Fruit fly (Drosophila melanogaster): ENCODE results near the gene CG17593.

The CG17593 gene

DNA sequence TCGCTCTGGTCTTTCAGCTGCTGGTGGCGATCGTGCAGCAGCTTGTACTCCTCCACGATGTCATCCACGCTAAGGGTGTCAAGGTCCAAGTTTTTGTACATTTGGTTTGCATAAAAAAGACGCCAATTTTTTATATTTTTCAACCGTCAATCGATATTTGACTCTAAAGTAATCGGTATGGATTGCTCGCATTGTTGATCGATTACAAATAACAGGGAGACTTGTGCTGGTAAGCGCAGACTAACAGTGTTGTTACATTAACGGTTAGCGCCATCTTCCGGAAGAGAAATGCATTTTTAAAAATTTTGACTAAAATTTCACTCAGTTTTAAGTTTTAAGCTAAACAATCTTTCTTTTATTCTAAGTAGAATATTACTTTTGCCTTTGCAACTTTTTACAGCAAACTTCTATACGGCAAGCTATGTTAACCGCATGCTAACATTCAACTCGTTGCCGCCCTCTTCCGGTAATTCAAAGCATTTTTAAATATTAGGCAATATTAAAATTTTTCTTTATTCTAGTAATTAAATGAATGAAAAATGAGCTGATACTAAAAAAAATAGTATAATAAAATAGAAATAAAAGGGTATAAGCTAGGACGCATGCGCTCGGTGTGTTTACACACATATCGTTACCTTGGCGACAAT is 15.6 kb downstream of the CG17593 start, which contains the start of the genes Spindly and IFT57:
TSS of gene Spindly (minus strand) at position 132 of the 647 bp plus-strand sequence.
TSS of gene IFT57 (plus strand) at position 604 of the 647 bp plus-strand sequence.
- TF ChIP-seq CG17801 (GFP tag; optimal IDR thresholded peaks at IDR 0.05; ENCODE audit: partially characterized antibody): no peak

DNA sequence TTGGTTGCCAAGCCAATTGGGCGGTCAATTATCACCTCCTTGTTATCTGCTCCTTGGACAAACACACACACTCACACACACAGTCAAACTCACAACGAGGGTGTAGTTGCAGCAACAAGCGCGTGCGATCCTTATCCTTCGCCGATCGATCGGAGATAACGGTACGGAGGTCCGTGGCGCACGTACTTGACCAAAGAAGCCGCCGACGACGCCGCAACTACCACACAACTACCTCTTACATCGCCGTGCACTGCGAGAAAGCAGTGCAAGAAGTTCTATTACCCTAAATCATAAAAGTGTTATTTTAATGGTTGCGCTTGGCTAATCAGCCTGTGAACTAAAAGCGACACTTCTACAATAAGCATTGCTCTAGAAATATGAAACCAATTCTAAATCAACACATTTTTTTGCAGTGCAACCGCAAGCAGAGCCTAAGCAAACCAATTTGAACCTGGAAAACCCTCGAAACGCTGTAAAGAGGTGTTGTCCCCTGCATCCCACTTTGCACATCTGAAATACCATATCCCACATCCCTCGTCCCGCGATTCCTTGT is 18.4 kb downstream of the CG17593 start:
- TF ChIP-seq CG17801 (GFP tag; optimal IDR thresholded peaks at IDR 0.05; ENCODE audit: partially characterized antibody): no peak

DNA sequence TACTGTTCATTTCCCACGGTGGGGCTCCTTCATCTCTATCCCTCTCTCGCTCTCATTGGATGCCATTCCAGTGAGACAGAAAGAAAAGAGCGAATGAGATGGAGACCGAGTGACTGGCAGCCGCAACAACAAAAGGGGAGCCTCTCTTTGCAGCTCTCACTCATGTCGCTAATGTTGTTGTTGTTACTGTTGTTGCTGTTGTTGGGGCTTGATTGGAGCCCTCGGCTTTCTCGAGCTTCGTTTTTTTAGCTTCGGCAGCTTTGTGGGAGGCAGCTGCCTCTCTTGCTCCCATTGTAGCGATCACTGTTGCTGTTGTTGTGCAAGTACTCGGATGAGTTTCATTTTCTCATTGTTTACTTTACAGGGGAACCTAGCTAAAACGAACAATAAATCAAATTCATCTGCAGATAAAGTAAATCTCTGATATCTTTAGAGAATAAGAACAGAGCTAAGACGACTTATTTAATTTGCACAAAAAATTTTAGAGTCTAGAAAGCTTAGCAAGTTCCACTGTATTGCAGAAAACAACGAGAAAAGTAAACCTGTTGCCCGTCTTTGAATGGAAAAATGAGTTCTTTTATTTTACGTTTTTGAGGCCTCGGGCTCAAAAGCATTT is 19.7 kb downstream of the CG17593 start:
- no peak for TF ChIP-seq CG17801 (GFP tag; optimal IDR thresholded peaks at IDR 0.05; ENCODE audit: partially characterized antibody)

dm6 chr2L:3538564-3539411 is 24.1 kb downstream of the CG17593 start, which contains the start of gene drm:
Gene drm (plus strand): TSS chr2L:3539247.
- no peak for TF ChIP-seq CG17801 (GFP tag; optimal IDR thresholded peaks at IDR 0.05; ENCODE audit: partially characterized antibody)

dm6 chr2L:3539412-3539743 is 24.7 kb downstream of the CG17593 start:
- no peak for TF ChIP-seq CG17801 (GFP tag; optimal IDR thresholded peaks at IDR 0.05; ENCODE audit: partially characterized antibody)

DNA sequence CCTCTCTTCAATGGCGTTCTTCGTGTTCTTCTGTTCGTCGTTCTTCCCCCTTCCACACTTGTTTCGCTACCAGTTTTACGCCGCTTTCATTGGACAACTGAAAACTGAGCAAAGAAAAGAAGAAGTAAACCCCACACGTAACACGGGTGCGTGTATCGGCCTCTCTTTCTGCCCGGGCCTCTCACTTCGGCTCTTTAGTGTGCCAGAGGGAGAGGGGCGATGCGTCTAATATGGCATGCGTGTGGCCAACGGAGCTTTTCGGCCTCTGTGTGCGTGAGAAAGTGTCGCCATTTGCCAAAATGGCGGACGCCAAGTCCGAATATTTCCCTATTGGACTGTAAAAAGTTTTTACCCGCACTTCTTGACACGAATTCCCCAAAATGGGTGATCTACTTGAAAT is 25.3 kb downstream of the CG17593 start:
- TF ChIP-seq CG17801 (GFP tag; optimal IDR thresholded peaks at IDR 0.05; ENCODE audit: partially characterized antibody): no peak

- no peak for TF ChIP-seq CG17801 (GFP tag; optimal IDR thresholded peaks at IDR 0.05; ENCODE audit: partially characterized antibody)
Measured at dm6 chr2L:3543062-3543461, 28.4 kb downstream of the CG17593 start.

dm6 chr2L:3545033-3545666 is 30.5 kb downstream of the CG17593 start:
- TF ChIP-seq CG17801 (GFP tag; optimal IDR thresholded peaks at IDR 0.05; ENCODE audit: partially characterized antibody): no peak

DNA sequence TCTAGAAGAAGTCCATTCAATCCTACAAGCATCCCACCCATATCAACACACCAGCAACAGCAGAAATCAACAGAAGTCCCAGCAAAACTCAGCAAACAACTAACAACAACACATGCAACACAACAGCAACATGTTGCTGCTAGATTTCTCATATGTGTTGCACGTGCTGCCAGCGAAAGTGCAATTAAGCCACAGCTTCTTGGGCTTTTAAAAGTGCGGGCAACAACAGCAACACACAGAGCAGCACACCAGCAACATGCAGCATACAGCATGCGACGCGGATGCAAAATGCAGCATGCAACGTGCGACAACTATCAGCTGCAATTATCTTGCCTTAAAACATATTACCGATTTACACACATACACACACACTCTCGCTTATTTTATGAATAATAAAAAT is 32.8 kb downstream of the CG17593 start:
- no peak for TF ChIP-seq CG17801 (GFP tag; optimal IDR thresholded peaks at IDR 0.05; ENCODE audit: partially characterized antibody)

dm6 chr2L:3548879-3549278 is 34.2 kb downstream of the CG17593 start:
- TF ChIP-seq CG17801 (GFP tag; optimal IDR thresholded peaks at IDR 0.05; ENCODE audit: partially characterized antibody): no peak

DNA sequence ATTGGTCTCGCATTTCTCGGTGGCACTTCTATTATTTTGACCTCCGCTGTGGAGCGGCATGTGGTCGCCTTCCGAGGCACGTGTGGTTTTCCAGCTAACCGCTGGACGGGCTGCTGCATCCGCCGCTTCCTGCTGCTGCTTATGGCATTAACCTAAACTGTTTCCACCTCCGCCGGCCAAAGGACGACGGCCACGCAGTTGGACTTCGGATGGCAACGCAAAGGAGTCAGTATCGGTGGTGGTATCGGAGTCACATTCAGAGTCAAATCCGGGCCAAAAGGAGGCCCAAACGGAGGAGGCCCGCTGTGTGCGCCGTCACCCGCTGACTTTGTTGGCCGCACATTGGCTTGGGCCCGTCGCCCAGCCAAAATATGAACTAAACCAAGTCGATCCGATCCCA is 35.1 kb downstream of the CG17593 start:
- no peak for TF ChIP-seq CG17801 (GFP tag; optimal IDR thresholded peaks at IDR 0.05; ENCODE audit: partially characterized antibody)

DNA sequence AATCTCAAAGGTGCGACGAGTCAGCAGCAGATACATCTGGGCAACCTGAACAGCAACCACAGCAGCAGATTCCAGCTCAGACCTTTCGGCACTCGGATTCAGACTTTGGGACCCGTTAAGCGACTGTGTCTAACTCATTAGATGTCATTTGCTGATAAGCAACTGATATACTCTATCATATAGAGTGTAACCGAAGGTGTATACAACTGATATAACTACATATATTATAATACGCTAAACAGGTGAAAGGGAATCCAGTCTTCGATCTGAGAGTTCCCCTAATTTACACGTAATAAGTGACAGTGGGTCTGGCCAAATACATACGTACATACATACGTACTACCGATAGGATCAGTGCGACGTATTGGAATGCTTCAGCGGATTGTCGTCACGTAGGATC is 35.9 kb downstream of the CG17593 start:
- no peak for TF ChIP-seq CG17801 (GFP tag; optimal IDR thresholded peaks at IDR 0.05; ENCODE audit: partially characterized antibody)

dm6 chr2L:3552773-3553172 is 38.1 kb downstream of the CG17593 start:
- no peak for TF ChIP-seq CG17801 (GFP tag; optimal IDR thresholded peaks at IDR 0.05; ENCODE audit: partially characterized antibody)

DNA sequence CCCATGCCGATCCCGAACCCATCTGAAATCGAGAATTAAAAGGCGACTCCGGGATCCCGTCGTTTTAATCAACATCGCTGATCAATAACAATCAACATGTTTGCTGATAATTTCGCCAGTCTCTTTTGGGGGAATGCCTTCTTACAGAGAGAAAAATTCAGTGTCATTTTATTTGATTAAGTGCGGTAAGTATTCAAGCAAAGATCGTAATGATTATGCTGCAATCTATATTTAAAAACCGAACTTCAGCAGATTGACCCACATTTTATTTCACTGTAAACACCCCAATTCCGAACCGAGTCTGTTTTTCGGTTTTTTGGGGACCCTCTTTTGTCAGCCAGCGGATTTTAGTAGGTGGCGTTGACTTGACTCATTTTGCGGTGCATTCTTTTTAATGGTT is 39.2 kb downstream of the CG17593 start:
- TF ChIP-seq CG17801 (GFP tag; optimal IDR thresholded peaks at IDR 0.05; ENCODE audit: partially characterized antibody): no peak

DNA sequence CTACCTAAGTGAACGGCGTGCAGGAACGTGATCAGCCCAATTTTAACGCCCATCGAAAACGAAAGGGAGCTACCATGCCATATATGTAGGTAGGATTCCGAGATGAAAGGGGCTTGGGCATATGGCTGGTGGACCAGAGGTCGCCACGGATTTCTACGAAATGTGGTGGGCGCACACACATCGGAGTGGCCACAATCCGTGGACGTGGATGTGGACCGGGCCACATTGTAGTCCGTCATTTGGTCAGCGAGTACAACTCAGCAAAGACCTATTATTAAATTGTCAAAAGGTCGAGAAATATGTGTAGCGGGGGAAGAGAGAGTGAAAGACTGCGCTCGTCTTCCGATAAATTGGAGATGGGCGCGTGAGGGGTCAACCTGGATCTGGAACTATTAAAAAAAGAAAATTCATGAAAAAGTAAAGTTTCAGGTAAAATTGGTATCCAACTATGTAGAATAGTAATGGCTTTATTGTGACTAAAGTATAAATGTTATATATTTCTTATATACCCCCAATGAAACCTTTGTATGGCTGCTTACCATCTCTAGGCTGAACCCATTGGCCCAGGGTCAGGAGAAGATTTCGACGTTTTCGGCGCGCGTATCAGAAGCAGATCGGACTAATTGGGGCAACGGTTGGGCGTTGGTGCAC is 40.9 kb downstream of the CG17593 start:
- TF ChIP-seq CG17801 (GFP tag; optimal IDR thresholded peaks at IDR 0.05; ENCODE audit: partially characterized antibody): no peak
